Fruit fly (Drosophila melanogaster): ENCODE results near the gene Kyat.

The Kyat gene

DNA sequence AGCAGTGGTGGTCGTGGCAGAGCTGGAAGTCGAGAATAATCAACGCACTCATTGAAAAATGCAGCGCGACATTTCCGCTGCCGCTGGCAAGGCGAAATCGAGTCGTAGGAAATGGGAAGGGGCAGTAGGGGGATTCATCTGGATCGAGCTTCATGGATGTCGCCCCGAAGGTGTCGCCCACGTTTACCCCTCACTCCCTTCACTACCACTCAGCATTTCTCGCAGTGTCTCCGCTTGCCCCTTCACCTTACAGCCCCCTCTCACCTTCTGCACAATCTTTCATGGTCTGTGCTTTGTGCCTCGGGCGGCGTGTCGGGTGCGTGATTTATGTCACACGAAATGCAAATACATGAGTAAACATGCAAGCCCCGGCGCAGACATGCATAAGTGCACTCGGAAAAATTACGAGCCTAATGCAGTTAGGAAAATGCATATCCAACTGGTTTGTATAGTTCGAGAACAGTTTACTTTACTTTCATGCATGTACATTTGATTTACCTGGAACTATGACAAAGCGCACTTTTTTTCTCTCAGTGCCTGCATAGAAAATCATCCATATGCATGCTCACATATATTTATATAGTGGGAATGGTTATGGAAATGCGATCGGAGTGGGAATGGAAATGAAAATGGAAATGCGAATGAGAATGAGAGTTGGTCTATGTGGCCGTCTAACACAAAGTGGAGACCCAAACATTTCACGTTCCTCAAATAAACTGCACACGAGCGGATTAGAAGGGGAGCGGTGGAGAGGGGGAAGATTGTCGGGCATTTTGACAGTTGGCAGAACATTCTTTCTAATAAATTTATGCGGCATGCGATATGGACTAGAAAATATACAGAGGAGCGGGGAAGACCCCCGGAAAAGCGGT is 27.3 kb upstream of the Kyat start:
- no peak for TF ChIP-seq ttk (optimal IDR thresholded peaks at IDR 0.05)
- no peak for TF ChIP-seq Sin3A (optimal IDR thresholded peaks at IDR 0.05)
- no peak for TF ChIP-seq psq (optimal IDR thresholded peaks at IDR 0.05)
- TF ChIP-seq h (optimal IDR thresholded peaks at IDR 0.05) = no peak
- no peak for TF ChIP-seq insv (optimal IDR thresholded peaks at IDR 0.05)
- TF ChIP-seq Myc (optimal IDR thresholded peaks at IDR 0.05) = no peak

DNA sequence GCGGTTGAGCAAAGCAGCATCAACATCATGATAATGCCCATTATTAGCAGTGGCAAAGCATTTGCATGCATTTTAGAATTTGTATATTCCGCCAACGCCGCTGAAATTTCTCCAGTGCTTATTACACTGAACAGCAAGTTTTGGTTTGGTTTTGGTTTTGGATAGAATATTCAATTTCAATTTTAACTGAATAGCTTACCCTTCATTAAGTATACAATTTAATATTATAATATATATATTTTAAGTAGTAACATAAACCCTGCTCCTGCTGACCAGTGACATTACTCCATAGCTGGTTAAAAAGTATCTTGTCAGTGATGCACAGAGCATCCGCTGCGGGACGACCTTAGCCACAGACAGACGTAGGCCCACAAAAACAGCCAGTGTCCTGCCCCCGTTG is 25.1 kb upstream of the Kyat start:
- TF ChIP-seq psq (optimal IDR thresholded peaks at IDR 0.05) (no peak), insv (optimal IDR thresholded peaks at IDR 0.05) (no peak), Sin3A (optimal IDR thresholded peaks at IDR 0.05) (no peak), Myc (optimal IDR thresholded peaks at IDR 0.05) (no peak), h (optimal IDR thresholded peaks at IDR 0.05) (no peak), ttk (optimal IDR thresholded peaks at IDR 0.05) (no peak)

- TF ChIP-seq h (optimal IDR thresholded peaks at IDR 0.05) = no peak
- no peak for TF ChIP-seq psq (optimal IDR thresholded peaks at IDR 0.05)
- TF ChIP-seq insv (optimal IDR thresholded peaks at IDR 0.05) = no peak
- no peak for TF ChIP-seq Sin3A (optimal IDR thresholded peaks at IDR 0.05)
- no peak for TF ChIP-seq Myc (optimal IDR thresholded peaks at IDR 0.05)
- TF ChIP-seq ttk (optimal IDR thresholded peaks at IDR 0.05) = no peak
Observed at dm6 chr3R:11833406-11833805, 11.1 kb upstream of the Kyat start.

dm6 chr3R:11830757-11831586 is 8.7 kb upstream of the Kyat start:
- TF ChIP-seq Sin3A (optimal IDR thresholded peaks at IDR 0.05) (no peak), Myc (optimal IDR thresholded peaks at IDR 0.05) (no peak), ttk (optimal IDR thresholded peaks at IDR 0.05) (no peak), insv (optimal IDR thresholded peaks at IDR 0.05) (no peak), h (optimal IDR thresholded peaks at IDR 0.05) (no peak), psq (optimal IDR thresholded peaks at IDR 0.05) (no peak)

dm6 chr3R:11821800-11822199 is 493 bp downstream of the Kyat start:
- TF ChIP-seq ttk (optimal IDR thresholded peaks at IDR 0.05) = no peak
- no peak for TF ChIP-seq Myc (optimal IDR thresholded peaks at IDR 0.05)
- TF ChIP-seq h (optimal IDR thresholded peaks at IDR 0.05) = no peak
- TF ChIP-seq Sin3A (optimal IDR thresholded peaks at IDR 0.05) = no peak
- TF ChIP-seq insv (optimal IDR thresholded peaks at IDR 0.05) = no peak
- TF ChIP-seq psq (optimal IDR thresholded peaks at IDR 0.05) = no peak

DNA sequence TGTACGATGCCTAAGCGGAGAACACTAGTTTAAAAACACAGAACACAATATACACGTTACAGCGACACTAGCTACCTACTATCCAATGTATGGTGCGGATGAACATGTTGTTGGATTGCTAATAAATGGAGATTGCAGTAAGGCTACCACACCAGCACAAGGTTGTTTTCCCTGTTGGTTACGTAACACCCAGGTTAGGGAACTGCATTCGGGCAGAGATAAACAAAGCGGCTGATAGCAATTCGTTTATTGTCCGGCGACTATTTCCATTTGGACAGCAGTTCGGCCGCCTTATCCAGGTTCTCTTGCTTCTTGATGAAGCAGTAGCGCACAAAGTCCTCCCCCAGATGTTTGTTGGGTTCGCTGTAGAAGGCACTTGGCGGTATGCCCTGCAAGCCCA is 2.1 kb downstream of the Kyat start:
- TF ChIP-seq insv (optimal IDR thresholded peaks at IDR 0.05) (no peak), h (optimal IDR thresholded peaks at IDR 0.05) (no peak), Myc (optimal IDR thresholded peaks at IDR 0.05) (no peak), ttk (optimal IDR thresholded peaks at IDR 0.05) (no peak), psq (optimal IDR thresholded peaks at IDR 0.05) (no peak), Sin3A (optimal IDR thresholded peaks at IDR 0.05) (no peak)

DNA sequence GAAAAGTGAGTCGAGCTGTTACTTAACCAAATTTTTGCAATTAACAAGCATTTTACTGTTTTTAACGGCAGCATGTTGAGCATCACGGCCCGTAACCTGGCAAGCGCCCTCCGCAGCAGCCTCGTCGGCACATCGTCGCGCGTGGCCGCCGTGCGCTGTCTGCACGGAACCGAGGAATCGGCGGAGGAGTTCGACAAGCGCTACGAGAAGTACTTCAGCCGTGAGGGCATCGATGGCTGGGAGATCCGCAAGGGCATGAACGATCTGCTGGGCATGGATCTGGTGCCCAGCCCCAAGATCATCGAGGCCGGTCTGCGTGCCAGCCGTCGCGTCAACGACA is 2.7 kb downstream of the Kyat start:
- TF ChIP-seq Sin3A (optimal IDR thresholded peaks at IDR 0.05) (no peak), insv (optimal IDR thresholded peaks at IDR 0.05) (no peak), ttk (optimal IDR thresholded peaks at IDR 0.05) (no peak), psq (optimal IDR thresholded peaks at IDR 0.05) (no peak), h (optimal IDR thresholded peaks at IDR 0.05) (no peak), Myc (optimal IDR thresholded peaks at IDR 0.05) (no peak)

DNA sequence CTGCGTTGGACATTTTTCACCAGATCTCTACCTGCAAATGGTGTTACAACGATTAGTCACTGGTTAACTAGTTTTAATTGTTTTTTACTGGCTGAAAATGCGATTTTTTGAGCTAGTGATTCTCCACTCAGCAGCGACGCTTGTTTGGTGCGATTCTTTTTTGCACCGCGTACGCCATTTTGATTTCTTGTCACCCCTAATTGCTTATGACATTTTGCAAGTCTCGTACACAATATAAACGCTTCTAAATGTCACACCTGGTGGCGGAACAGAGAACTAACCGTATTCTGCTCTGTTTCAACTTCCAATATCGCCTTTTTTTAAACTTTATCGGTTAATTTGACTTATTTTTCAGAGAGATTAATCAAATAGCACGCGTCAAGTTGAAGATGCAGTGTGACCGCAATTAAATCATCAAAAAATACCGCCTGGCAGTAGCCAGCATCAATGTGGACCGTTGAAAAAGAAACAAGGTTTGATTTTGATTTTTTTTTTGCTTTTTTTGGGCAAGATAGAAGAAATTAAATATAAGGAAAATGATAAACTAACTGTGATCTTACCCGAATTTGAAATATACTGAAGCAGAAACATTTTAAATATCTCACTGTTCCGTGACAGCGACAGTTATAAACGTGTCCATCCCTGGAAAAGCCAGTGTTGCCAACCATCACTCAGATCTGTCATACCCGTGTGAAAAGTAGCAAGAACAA is 3.2 kb downstream of the Kyat start, which contains the start of the genes COX5A and glo:
COX5A (plus strand) TSS at position 430 of the 710 bp plus-strand sequence.
glo (minus strand) TSS at position 491 of the 710 bp plus-strand sequence.
- TF ChIP-seq Sin3A (optimal IDR thresholded peaks at IDR 0.05) (no peak), ttk (optimal IDR thresholded peaks at IDR 0.05) (no peak), Myc (optimal IDR thresholded peaks at IDR 0.05) (no peak), insv (optimal IDR thresholded peaks at IDR 0.05) (no peak), psq (optimal IDR thresholded peaks at IDR 0.05) (no peak), h (optimal IDR thresholded peaks at IDR 0.05) (no peak)

- TF ChIP-seq Sin3A (optimal IDR thresholded peaks at IDR 0.05) (no peak), psq (optimal IDR thresholded peaks at IDR 0.05) (no peak), insv (optimal IDR thresholded peaks at IDR 0.05) (no peak), ttk (optimal IDR thresholded peaks at IDR 0.05) (no peak)
Observed at dm6 chr3R:11812881-11813466, 9.3 kb downstream of the Kyat start, which contains the start of gene ClC-a. Gene ClC-a, minus strand, starts transcription at chr3R:11813207.

dm6 chr3R:11812479-11812878 is 9.8 kb downstream of the Kyat start:
- TF ChIP-seq insv (optimal IDR thresholded peaks at IDR 0.05) (no peak), Myc (optimal IDR thresholded peaks at IDR 0.05) (no peak), Sin3A (optimal IDR thresholded peaks at IDR 0.05) (no peak), h (optimal IDR thresholded peaks at IDR 0.05) (no peak), ttk (optimal IDR thresholded peaks at IDR 0.05) (no peak), psq (optimal IDR thresholded peaks at IDR 0.05) (no peak)

dm6 chr3R:11810831-11811484 is 11.3 kb downstream of the Kyat start:
- TF ChIP-seq insv (optimal IDR thresholded peaks at IDR 0.05) (no peak), Myc (optimal IDR thresholded peaks at IDR 0.05) (no peak), ttk (optimal IDR thresholded peaks at IDR 0.05) (no peak), Sin3A (optimal IDR thresholded peaks at IDR 0.05) (no peak), psq (optimal IDR thresholded peaks at IDR 0.05) (no peak), h (optimal IDR thresholded peaks at IDR 0.05) (no peak)
